Fruit fly (Drosophila melanogaster) whole organism, prepupa: Measurements from ENCODE around the gene Reph.

ENCODE experiments used
- Blimp-1 ChIP-seq: fragments of 200-800 bp; sonication (Bioruptor generic); optimal IDR thresholded peaks from 3 replicates; lab custom pipeline; 2017; ENCODE audit warnings: missing biosample characterization, missing genetic modification characterization, mild to moderate bottlenecking, moderate library complexity, missing genetic modification reagents
- CG11294 ChIP-seq: fragments of 200-800 bp; sonication (Bioruptor generic); IDR thresholded peaks from 2 replicates; pipeline ENCODE4 v1.3.6; 2022; ENCODE audit warnings: missing biosample characterization, missing genetic modification characterization
- CG11902 ChIP-seq: fragments of 200-800 bp; sonication (Bioruptor generic); optimal IDR thresholded peaks from 3 replicates; lab custom pipeline; 2016; ENCODE audit warnings: missing biosample characterization, missing genetic modification characterization
- CG1621 ChIP-seq: fragments of 200-800 bp; sonication (Bioruptor generic); optimal IDR thresholded peaks from 3 replicates; lab custom pipeline; 2018; ENCODE audit warnings: missing biosample characterization, mild to moderate bottlenecking, missing genetic modification characterization
- CG3032 ChIP-seq: fragments of 200-800 bp; optimal IDR thresholded peaks from 2 replicates; lab custom pipeline; 2019; ENCODE audit warnings: missing biosample characterization, mild to moderate bottlenecking, missing genetic modification characterization, moderate library complexity
- CG31627 ChIP-seq: fragments of 200-800 bp; sonication (Bioruptor generic); optimal IDR thresholded peaks from 3 replicates; lab custom pipeline; 2016; ENCODE audit warnings: missing biosample characterization, missing genetic modification characterization
- CG34406 ChIP-seq: fragments of 200-800 bp; sonication (Bioruptor generic); optimal IDR thresholded peaks from 3 replicates; lab custom pipeline; 2016; ENCODE audit warnings: missing biosample characterization, missing genetic modification characterization
- CG3919 ChIP-seq: fragments of 200-800 bp; sonication (Bioruptor generic); optimal IDR thresholded peaks from 3 replicates; lab custom pipeline; 2016; ENCODE audit warnings: missing biosample characterization, missing genetic modification characterization
- CG6163 ChIP-seq: fragments of 200-800 bp; sonication (Bioruptor generic); IDR thresholded peaks from 3 replicates; pipeline ENCODE4 v1.3.6; 2022; ENCODE audit warnings: missing biosample characterization, missing genetic modification characterization
- CG6276 ChIP-seq: fragments of 200-800 bp; sonication (Bioruptor generic); optimal IDR thresholded peaks from 2 replicates; lab custom pipeline; 2017; ENCODE audit warnings: missing biosample characterization, mild to moderate bottlenecking, missing genetic modification characterization
- CG6808 ChIP-seq: fragments of 200-800 bp; sonication (Bioruptor generic); optimal IDR thresholded peaks from 3 replicates; lab custom pipeline; 2017; ENCODE audit warnings: missing biosample characterization, missing genetic modification characterization, mild to moderate bottlenecking, moderate library complexity, missing genetic modification reagents
- CG6854 ChIP-seq: fragments of 200-800 bp; sonication (Bioruptor generic); optimal IDR thresholded peaks from 2 replicates; lab custom pipeline; 2017; ENCODE audit warnings: missing biosample characterization, mild to moderate bottlenecking, missing genetic modification characterization
- CG7368 ChIP-seq: fragments of 200-800 bp; sonication (Bioruptor generic); optimal IDR thresholded peaks from 3 replicates; lab custom pipeline; 2016; ENCODE audit warnings: missing biosample characterization, missing genetic modification characterization
- CG8119 ChIP-seq: fragments of 200-800 bp; sonication (Bioruptor generic); IDR thresholded peaks from 3 replicates; pipeline ENCODE4 v1.3.6; 2022; ENCODE audit warnings: missing biosample characterization, missing genetic modification characterization
- CG8319 ChIP-seq: fragments of 200-800 bp; sonication (Bioruptor generic); optimal IDR thresholded peaks from 3 replicates; lab custom pipeline; 2016; ENCODE audit warnings: missing biosample characterization, missing genetic modification characterization
- CG8632 ChIP-seq: fragments of 200-800 bp; sonication (Bioruptor generic); optimal IDR thresholded peaks from 3 replicates; lab custom pipeline; 2016; ENCODE audit warnings: missing biosample characterization, missing genetic modification characterization
- CG9139 ChIP-seq: fragments of 200-800 bp; sonication (Bioruptor generic); optimal IDR thresholded peaks from 3 replicates; lab custom pipeline; 2017; ENCODE audit warnings: missing biosample characterization, mild to moderate bottlenecking, missing genetic modification characterization
- Eip78C ChIP-seq: fragments of 200-800 bp; sonication (Bioruptor generic); peaks from one replicate; lab custom pipeline; 2016; ENCODE audit warnings: missing biosample characterization, missing genetic modification characterization
- Eip93F ChIP-seq: fragments of 200-800 bp; sonication (Bioruptor generic); optimal IDR thresholded peaks from 2 replicates; lab custom pipeline; 2016; ENCODE audit warnings: missing biosample characterization, mild to moderate bottlenecking, missing genetic modification characterization
- Ets21C ChIP-seq: fragments of 200-800 bp; sonication (Bioruptor generic); optimal IDR thresholded peaks from 3 replicates; lab custom pipeline; 2016; ENCODE audit warnings: missing biosample characterization, missing genetic modification characterization
- Ets96B ChIP-seq: fragments of 200-800 bp; optimal IDR thresholded peaks from 2 replicates; lab custom pipeline; 2019; ENCODE audit warnings: missing biosample characterization, mild to moderate bottlenecking, missing genetic modification characterization, moderate library complexity
- Hr38 ChIP-seq: sonication (Bioruptor generic); optimal IDR thresholded peaks from 2 replicates; lab custom pipeline; 2016; ENCODE audit warnings: missing biosample characterization, missing genetic modification characterization
- Hr4 ChIP-seq: fragments of 200-800 bp; sonication (Bioruptor generic); optimal IDR thresholded peaks from 3 replicates; lab custom pipeline; 2016; ENCODE audit warnings: missing biosample characterization, missing genetic modification characterization
- Lpt ChIP-seq: fragments of 200-800 bp; sonication (Bioruptor generic); optimal IDR thresholded peaks from 3 replicates; lab custom pipeline; 2016; ENCODE audit warnings: missing biosample characterization, missing genetic modification characterization
- Met ChIP-seq: fragments of 200-800 bp; sonication (Bioruptor generic); optimal IDR thresholded peaks from 3 replicates; lab custom pipeline; 2016; ENCODE audit warnings: missing biosample characterization, missing genetic modification characterization
- Smox ChIP-seq: fragments of 200-800 bp; sonication (Bioruptor generic); optimal IDR thresholded peaks from 3 replicates; lab custom pipeline; 2016; ENCODE audit warnings: missing biosample characterization, missing genetic modification characterization
- Sox14 ChIP-seq: fragments of 200-800 bp; sonication (Bioruptor generic); optimal IDR thresholded peaks from 3 replicates; lab custom pipeline; 2016; ENCODE audit warnings: missing biosample characterization, missing genetic modification characterization
- Sox15 ChIP-seq: fragments of 200-800 bp; sonication (Bioruptor generic); optimal IDR thresholded peaks from 3 replicates; lab custom pipeline; 2016; ENCODE audit warnings: missing biosample characterization, missing genetic modification characterization
- acj6 ChIP-seq: fragments of 200-800 bp; sonication (Bioruptor generic); optimal IDR thresholded peaks from 3 replicates; lab custom pipeline; 2016; ENCODE audit warnings: missing biosample characterization, missing genetic modification characterization
- cyc ChIP-seq: fragments of 200-800 bp; sonication (Bioruptor generic); optimal IDR thresholded peaks from 3 replicates; lab custom pipeline; 2016; ENCODE audit warnings: missing biosample characterization, missing genetic modification characterization
- dac ChIP-seq: fragments of 200-800 bp; sonication (Bioruptor generic); optimal IDR thresholded peaks from 2 replicates; lab custom pipeline; 2017; ENCODE audit warnings: missing biosample characterization, mild to moderate bottlenecking, missing genetic modification characterization
- dsx ChIP-seq: fragments of 200-800 bp; optimal IDR thresholded peaks from 3 replicates; lab custom pipeline; 2019; ENCODE audit warnings: missing biosample characterization, mild to moderate bottlenecking, missing genetic modification characterization, moderate library complexity; ENCODE audit not compliant: poor library complexity, severe bottlenecking
- eg ChIP-seq: fragments of 200-800 bp; sonication (Bioruptor generic); IDR thresholded peaks from 3 replicates; pipeline ENCODE4 v1.3.6; 2022; ENCODE audit warnings: missing biosample characterization, missing genetic modification characterization
- esn ChIP-seq: fragments of 200-800 bp; sonication (Bioruptor generic); optimal IDR thresholded peaks from 2 replicates; lab custom pipeline; 2016; ENCODE audit warnings: missing biosample characterization, mild to moderate bottlenecking, missing genetic modification characterization, moderate library complexity
- fd85E ChIP-seq: fragments of 200-800 bp; sonication (Bioruptor generic); optimal IDR thresholded peaks from 3 replicates; lab custom pipeline; 2016; ENCODE audit warnings: missing biosample characterization, missing genetic modification characterization
- fkh ChIP-seq: fragments of 200-800 bp; sonication (Bioruptor generic); optimal IDR thresholded peaks from 3 replicates; lab custom pipeline; 2017; ENCODE audit warnings: missing biosample characterization, mild to moderate bottlenecking, missing genetic modification characterization, moderate library complexity
- net ChIP-seq: fragments of 200-800 bp; sonication (Bioruptor generic); optimal IDR thresholded peaks from 3 replicates; lab custom pipeline; 2016; ENCODE audit warnings: missing biosample characterization, missing genetic modification characterization
- pdm3 ChIP-seq: fragments of 200-800 bp; sonication (Bioruptor generic); optimal IDR thresholded peaks from 3 replicates; lab custom pipeline; 2016; ENCODE audit warnings: missing biosample characterization, missing genetic modification characterization
- salr ChIP-seq, 2 experiments: fragments of 200-800 bp; sonication (Bioruptor generic); optimal IDR thresholded peaks; 3 replicates each; lab custom pipeline; 2016 to 2018; ENCODE audit warnings: missing biosample characterization in 2 of 2, missing genetic modification characterization in 2 of 2, mild to moderate bottlenecking in 1 of 2
- spab ChIP-seq: fragments of 200-800 bp; sonication (Bioruptor generic); optimal IDR thresholded peaks from 2 replicates; lab custom pipeline; 2017; ENCODE audit warnings: missing biosample characterization, mild to moderate bottlenecking, missing genetic modification characterization, missing genetic modification reagents
- ss ChIP-seq, 2 experiments: fragments of 200-800 bp; sonication (Bioruptor generic); optimal IDR thresholded peaks; 2 replicates in 1 of 2; 3 replicates in 1 of 2; lab custom pipeline; 2017 to 2018; ENCODE audit warnings: mild to moderate bottlenecking in 2 of 2, missing biosample characterization in 2 of 2, missing genetic modification characterization in 2 of 2, moderate library complexity in 1 of 2
- svp ChIP-seq: fragments of 200-800 bp; sonication (Bioruptor generic); peaks from one replicate; lab custom pipeline; 2016; ENCODE audit warnings: missing biosample characterization, missing genetic modification characterization
- topi ChIP-seq: fragments of 200-800 bp; sonication (Bioruptor generic); optimal IDR thresholded peaks from 3 replicates; lab custom pipeline; 2016; ENCODE audit warnings: missing biosample characterization, missing genetic modification characterization
- vri ChIP-seq: fragments of 200-800 bp; sonication (Bioruptor generic); optimal IDR thresholded peaks from 3 replicates; lab custom pipeline; 2016; ENCODE audit warnings: missing biosample characterization, mild to moderate bottlenecking, missing genetic modification characterization

Gene Reph

DNA sequence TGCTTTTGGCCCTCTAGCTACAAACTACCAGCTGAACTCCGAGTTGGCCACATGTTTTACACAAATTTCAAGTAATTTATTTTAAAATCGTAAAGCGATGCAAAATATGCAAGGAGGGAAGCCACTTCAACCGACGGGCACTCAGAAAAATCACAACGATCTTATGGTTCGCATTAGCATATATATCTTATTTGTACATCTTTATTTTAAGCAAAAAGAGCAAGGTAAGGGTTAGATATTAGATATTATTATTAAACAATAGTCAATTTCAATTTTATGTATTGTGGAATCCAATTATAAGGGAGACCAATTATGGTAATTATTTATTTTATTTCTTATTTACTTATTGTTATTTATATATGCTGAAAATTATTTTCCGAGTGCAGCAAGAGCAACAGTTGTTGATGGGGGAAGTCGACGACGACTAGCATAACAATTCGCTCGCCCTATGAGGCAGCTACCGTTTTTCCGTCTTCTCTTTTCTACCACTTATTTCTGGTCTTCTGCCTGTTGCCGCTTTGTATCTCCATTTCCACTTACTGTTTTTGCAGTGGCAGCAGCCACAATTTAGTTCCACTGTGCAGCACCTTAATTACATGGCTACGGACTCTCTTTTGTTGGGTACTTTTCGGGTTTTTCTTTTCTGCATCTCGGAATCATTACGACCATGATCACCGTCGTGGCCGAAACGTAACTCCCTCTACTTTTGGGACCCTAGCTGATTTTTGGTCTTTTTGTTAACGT, 33.5 kb upstream of the Reph start (continued):
- TF ChIP-seq Hr4 (GFP tag; lab: Kevin White, UChicago) = peak; percentile 46
- TF ChIP-seq dac (GFP tag; lab: Kevin White, UChicago) = no peak
- TF ChIP-seq CG6808 (GFP tag; lab: Kevin White, UChicago) = peak; percentile 69
- TF ChIP-seq CG11902 = peak; percentile 1
- TF ChIP-seq Met (GFP tag; lab: Kevin White, UChicago) = peak; percentile 48
- TF ChIP-seq CG31627 (GFP tag; lab: Kevin White, UChicago) = no peak
- TF ChIP-seq acj6 (GFP tag; lab: Kevin White, UChicago) = peak; percentile 67
- peak; percentile 21; the same call in 1 of the 3 replicates for TF ChIP-seq CG6163 (GFP tag; lab: Robert Waterston, UW)
- TF ChIP-seq, all 60 proteins: peak for 45

- peak; percentile 98 for TF ChIP-seq pdm3
- peak; percentile 97 for TF ChIP-seq CG31627 (GFP tag; lab: Kevin White, UChicago)
- TF ChIP-seq CG9139 = peak; percentile 90
- peak; percentile 93 for TF ChIP-seq CG6276 (GFP tag; lab: Kevin White, UChicago)
- peak; percentile 89 for TF ChIP-seq CG11902
- peak; percentile 96 for TF ChIP-seq Eip93F (GFP tag; lab: Kevin White, UChicago)
- peak; percentile 78 for TF ChIP-seq fd85E
- TF ChIP-seq salr (GFP tag; optimal IDR thresholded peaks at IDR 0.05; lab: Kevin White, UChicago) = peak; percentile 81 to 98
- peak; percentile 97 for TF ChIP-seq Hr4 (GFP tag; lab: Kevin White, UChicago)
- TF ChIP-seq Sox14 (GFP tag; lab: Kevin White, UChicago) = peak; percentile 98
- TF ChIP-seq CG8632 (GFP tag; lab: Kevin White, UChicago) = peak; percentile 97
- peak; percentile 82 for TF ChIP-seq Blimp-1 (GFP tag; lab: Kevin White, UChicago)
- peak; percentile 96 for TF ChIP-seq CG34406 (GFP tag; lab: Kevin White, UChicago)
- peak; percentile 91 for TF ChIP-seq CG3032
- TF ChIP-seq CG6163 (GFP tag; lab: Robert Waterston, UW) = peak; percentile 99
- TF ChIP-seq eg (GFP tag; lab: Robert Waterston, UW) = peak; percentile 99
- peak; percentile 98 for TF ChIP-seq Smox
- peak; percentile 97 for TF ChIP-seq CG3919 (GFP tag; lab: Kevin White, UChicago)
- peak; percentile 97 for TF ChIP-seq vri (GFP tag; lab: Kevin White, UChicago)
- peak; percentile 90 for TF ChIP-seq dsx (GFP tag; lab: Kevin White, UChicago)
- peak; percentile 87 for TF ChIP-seq CG1621 (tag; lab: Kevin White, UChicago)
- peak; percentile 50 for TF ChIP-seq Hr38 (GFP tag; lab: Kevin White, UChicago)
- TF ChIP-seq net (GFP tag; lab: Kevin White, UChicago) = peak; percentile 98
- peak; percentile 95 for TF ChIP-seq Ets96B (tag; lab: Kevin White, UChicago)
- TF ChIP-seq CG11294 (GFP tag; lab: Robert Waterston, UW) = peak; percentile 96
- peak; percentile 92 to 93 for TF ChIP-seq ss (GFP tag; optimal IDR thresholded peaks at IDR 0.05; lab: Kevin White, UChicago)
- peak; percentile 99 for TF ChIP-seq svp (GFP tag; lab: Kevin White, UChicago)
- peak; percentile 96 for TF ChIP-seq Lpt (GFP tag; lab: Kevin White, UChicago)
- TF ChIP-seq esn = peak; percentile 99
- peak; percentile 91 for TF ChIP-seq CG8319
- TF ChIP-seq dac (GFP tag; lab: Kevin White, UChicago) = peak; percentile 90
- TF ChIP-seq CG6854 = peak; percentile 94
- TF ChIP-seq fkh = peak; percentile 68
- TF ChIP-seq Eip78C (GFP tag; lab: Kevin White, UChicago) = peak; percentile 100
- peak; percentile 96 for TF ChIP-seq cyc
- peak; percentile 97 for TF ChIP-seq topi (GFP tag; lab: Kevin White, UChicago)
- TF ChIP-seq Sox15 (GFP tag; lab: Kevin White, UChicago) = peak; percentile 95
- peak; percentile 100 for TF ChIP-seq CG8119 (GFP tag; lab: Robert Waterston, UW)
- peak; percentile 96 for TF ChIP-seq Ets21C (GFP tag; lab: Kevin White, UChicago)
- TF ChIP-seq spab (GFP tag; lab: Kevin White, UChicago) = peak; percentile 93
- peak; percentile 95 for TF ChIP-seq CG6808 (GFP tag; lab: Kevin White, UChicago)
- TF ChIP-seq CG7368 (GFP tag; lab: Kevin White, UChicago) = peak; percentile 92
Observed at dm6 chr2L:3771109-3772067, 32.0 kb upstream of the Reph start, which contains the start of gene bowl. Gene bowl (plus strand): TSS chr2L:3771700.
